Worm (Caenorhabditis elegans) whole organism, L4 larva: ENCODE measurements around the gene Y40B10A.11.

Experiments
- T20F7.1 ChIP-seq: fragments of 200-800 bp; sonication (Bioruptor generic); optimal IDR thresholded peaks from 2 replicates; lab custom pipeline; 2018; ENCODE audit warnings: mild to moderate bottlenecking, missing genetic modification characterization, missing compliant biosample characterization
- ZK337.2 ChIP-seq: fragments of 200-800 bp; sonication (Bioruptor generic); IDR thresholded peaks from 2 replicates; pipeline ENCODE4 v1.3.6; 2022; ENCODE audit warnings: missing genetic modification reagents, missing genetic modification characterization, missing compliant biosample characterization
- aly-2 ChIP-seq: sonication (generic microtip); optimal IDR thresholded peaks from 2 replicates; lab custom pipeline; 2018; ENCODE audit warnings: missing biosample characterization, missing genetic modification characterization
- arid-1 ChIP-seq: fragments of 200-800 bp; sonication (Bioruptor generic); conservative IDR thresholded peaks from 2 replicates; pipeline ENCODE4 v1.3.6; 2022; ENCODE audit warnings: missing genetic modification reagents, missing genetic modification characterization, missing compliant biosample characterization
- lin-13 ChIP-seq: fragments of 150-350 bp; optimal IDR thresholded peaks from 2 replicates; lab custom pipeline; 2014; ENCODE audit warnings: missing biosample characterization, missing genetic modification reagents, missing genetic modification characterization
- lsy-2 ChIP-seq, 2 experiments: fragments of 150-350 bp in 1 of 2; sonication (generic microtip) in 1 of 2; optimal IDR thresholded peaks; 2 replicates each; lab custom pipeline; 2014 to 2017; ENCODE audit warnings: missing biosample characterization in 2 of 2, missing genetic modification characterization in 2 of 2
- nhr-11 ChIP-seq: fragments of 150-350 bp; optimal IDR thresholded peaks from 2 replicates; lab custom pipeline; 2014; ENCODE audit warnings: missing biosample characterization, missing genetic modification characterization
- nhr-41 ChIP-seq: fragments of 200-800 bp; sonication (Bioruptor generic); IDR thresholded peaks from 2 replicates; pipeline ENCODE4 v1.3.6; 2022; ENCODE audit warnings: missing genetic modification reagents, missing genetic modification characterization, missing compliant biosample characterization
- nhr-6 ChIP-seq: fragments of 150-350 bp; optimal IDR thresholded peaks from 2 replicates; lab custom pipeline; 2014; ENCODE audit warnings: missing biosample characterization, missing genetic modification characterization
- nhr-77 ChIP-seq: fragments of 150-350 bp; optimal IDR thresholded peaks from 2 replicates; lab custom pipeline; 2014; ENCODE audit warnings: missing biosample characterization, missing genetic modification characterization
- unc-39 ChIP-seq: sonication (generic microtip); optimal IDR thresholded peaks from 2 replicates; lab custom pipeline; 2017; ENCODE audit warnings: missing biosample characterization, missing genetic modification characterization
- unc-62 ChIP-seq, 3 experiments: fragments of 150-350 bp in 1 of 3; sonication (generic microtip); optimal IDR thresholded peaks in 2 of 3; peaks in 1 of 3; 1 replicate in 1 of 3; 2 replicates in 2 of 3; lab custom pipeline; 2014 to 2017; ENCODE audit warnings: missing biosample characterization in 3 of 3, missing genetic modification characterization in 3 of 3, missing genetic modification reagents in 3 of 3, missing genotype in 1 of 3
- zfp-2 ChIP-seq: sonication (generic microtip); optimal IDR thresholded peaks from 2 replicates; lab custom pipeline; 2016; ENCODE audit warnings: mild to moderate bottlenecking, missing genetic modification characterization, missing compliant biosample characterization
- ztf-11 ChIP-seq: fragments of 150-350 bp; optimal IDR thresholded peaks from 2 replicates; lab custom pipeline; 2014; ENCODE audit warnings: missing biosample characterization, missing genetic modification characterization

DNA sequence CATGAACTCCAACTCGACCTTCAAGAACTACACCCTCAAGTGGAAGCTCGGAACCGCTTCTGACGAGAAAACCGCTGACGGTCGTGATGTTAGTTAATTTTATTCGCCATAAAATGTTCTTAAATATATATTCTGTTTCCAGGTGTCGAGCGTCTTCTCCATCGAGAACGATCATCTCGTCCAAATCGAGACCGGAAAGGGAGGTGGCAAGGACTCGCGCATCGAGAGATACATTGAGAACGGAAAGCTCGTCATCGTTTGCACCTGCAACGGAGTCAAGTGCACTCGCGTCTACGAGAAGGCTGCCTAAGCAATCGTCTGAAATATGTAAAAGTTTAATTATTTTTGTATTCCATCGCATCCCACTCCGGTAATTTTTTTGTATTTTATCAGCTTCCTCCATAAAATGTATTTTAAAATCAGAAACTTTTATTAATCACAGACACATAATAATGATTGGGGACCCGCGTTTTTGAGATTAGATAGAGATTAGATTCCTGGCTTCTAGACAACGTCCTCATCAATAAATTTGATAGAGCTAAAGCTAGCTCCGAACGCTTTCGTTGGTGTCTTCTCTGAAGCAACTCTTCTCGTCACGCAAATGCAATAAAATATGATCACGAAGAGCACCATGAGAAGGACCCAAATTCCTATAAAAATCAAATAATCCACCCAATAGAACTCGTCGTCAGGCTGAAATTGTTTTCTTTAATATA lies 17.5 kb upstream of the Y40B10A.11 start:
- TF ChIP-seq unc-62 (GFP tag; optimal IDR thresholded peaks at IDR 0.05 in 1 of 2; lab: Kevin White, UChicago) = no peak
- no peak for TF ChIP-seq unc-62 (tag; optimal IDR thresholded peaks at IDR 0.05; lab: Kevin White, UChicago)
- no peak for TF ChIP-seq zfp-2 (tag; lab: Kevin White, UChicago)
- no peak for TF ChIP-seq aly-2
- no peak for TF ChIP-seq ztf-11 (tag; lab: Kevin White, UChicago)
- TF ChIP-seq lsy-2 (tag; optimal IDR thresholded peaks at IDR 0.05; lab: Kevin White, UChicago) = no peak
- TF ChIP-seq arid-1 (GFP tag; lab: Robert Waterston, UW) = no peak
- TF ChIP-seq ZK337.2 (GFP tag; lab: Robert Waterston, UW) = no peak
- no peak for TF ChIP-seq T20F7.1 (GFP tag; lab: Kevin White, UChicago)
- TF ChIP-seq lin-13 (GFP tag; lab: Kevin White, UChicago) = no peak
- TF ChIP-seq nhr-77 (tag; lab: Kevin White, UChicago) = no peak
- no peak for TF ChIP-seq unc-39
- TF ChIP-seq nhr-6 (tag; lab: Kevin White, UChicago) = no peak
- no peak for TF ChIP-seq nhr-11 (tag; lab: Kevin White, UChicago)
- TF ChIP-seq nhr-41 (GFP tag; lab: Robert Waterston, UW) = no peak
